Worm (Caenorhabditis elegans): Measurements from ENCODE around the gene gsp-1.

DNA sequence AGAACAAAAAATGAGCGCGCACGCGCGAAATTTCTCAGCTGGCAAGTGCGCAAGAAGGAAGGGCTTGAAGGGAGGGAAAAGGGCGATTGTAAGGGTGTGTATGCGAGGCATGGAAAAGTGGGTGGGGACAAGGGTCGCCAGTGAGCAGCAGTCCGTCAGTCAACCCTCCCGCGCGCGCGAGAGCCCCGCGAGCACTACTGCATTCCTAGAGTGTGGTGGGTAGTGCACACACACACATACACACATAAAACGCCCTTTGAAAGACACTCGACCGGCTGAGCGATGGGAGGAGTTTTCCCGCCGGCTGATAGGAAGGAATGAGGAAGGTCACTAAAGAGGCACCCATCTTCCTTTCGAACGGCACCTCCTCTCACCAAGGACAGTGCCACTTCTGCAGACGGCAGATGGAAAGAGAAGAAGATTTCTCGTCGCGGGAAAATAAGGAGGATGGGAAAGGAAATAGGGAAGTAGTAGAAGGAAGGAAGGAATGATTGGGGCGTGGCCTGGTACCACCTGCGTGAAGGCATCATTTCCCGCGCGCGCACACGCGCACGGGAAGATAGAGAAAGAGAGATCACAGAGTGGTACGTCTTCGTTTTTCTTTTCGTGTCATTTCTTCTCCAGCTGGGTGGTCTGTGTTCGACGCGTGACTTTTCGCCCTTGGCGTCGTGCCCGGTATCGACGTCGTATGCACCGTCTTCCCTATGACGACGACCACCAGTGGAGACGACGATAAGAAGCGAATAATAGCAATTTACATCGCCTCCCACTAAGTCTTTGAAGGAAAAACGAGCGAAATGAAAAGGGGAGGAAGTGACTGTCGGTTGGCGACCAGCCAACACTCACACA is 34.9 kb downstream of the gsp-1 start:
- peak in 1 of 3 experiments; percentile 16 for TF ChIP-seq ceh-82 (tag; optimal IDR thresholded peaks at IDR 0.05)
- no peak for TF ChIP-seq ama-1 (optimal IDR thresholded peaks at IDR 0.05)
- no peak for TF ChIP-seq nhr-12 (tag; optimal IDR thresholded peaks at IDR 0.05)
- peak; percentile 34 for TF ChIP-seq jun-1 (tag; optimal IDR thresholded peaks at IDR 0.05)
- TF ChIP-seq nhr-11 (tag; optimal IDR thresholded peaks at IDR 0.05) = no peak
- TF ChIP-seq nhr-90 (tag; optimal IDR thresholded peaks at IDR 0.05; ENCODE audit: poor library complexity) = peak; percentile 80
- peak; percentile 58 for TF ChIP-seq unc-130 (tag; optimal IDR thresholded peaks at IDR 0.05)
- no peak for TF ChIP-seq unc-30 (tag; optimal IDR thresholded peaks at IDR 0.05)
- no peak for TF ChIP-seq sox-4 (tag; optimal IDR thresholded peaks at IDR 0.05)

Data from whole organism, L1 larva.